Fruit fly (Drosophila melanogaster) whole organism, embryonic: ENCODE data around the gene CG7183.

ENCODE experiments used
- Bgb ChIP-seq: fragments of 200-800 bp; sonication (Bioruptor generic); IDR thresholded peaks from 2 replicates; pipeline ENCODE4 v1.3.6; 2022; ENCODE audit warnings: missing biosample characterization, missing genetic modification characterization; ENCODE audit not compliant: partially characterized antibody
- CG12942 ChIP-seq: fragments of 200-800 bp; sonication (Bioruptor generic); optimal IDR thresholded peaks from 3 replicates; lab custom pipeline; 2016; ENCODE audit warnings: missing biosample characterization, missing genetic modification characterization
- CG34224 ChIP-seq: fragments of 200-800 bp; sonication (Bioruptor generic); IDR thresholded peaks from 3 replicates; pipeline ENCODE4 v1.3.6; 2022; ENCODE audit warnings: missing biosample characterization, missing genetic modification characterization; ENCODE audit not compliant: partially characterized antibody
- CG5953 ChIP-seq: fragments of 200-800 bp; sonication (Bioruptor generic); IDR thresholded peaks from 2 replicates; pipeline ENCODE4 v1.3.6; 2022; ENCODE audit warnings: missing biosample characterization, missing genetic modification characterization
- CG9932 ChIP-seq: fragments of 200-800 bp; sonication (Bioruptor generic); IDR thresholded peaks from 2 replicates; pipeline ENCODE4 v1.3.6; 2022; ENCODE audit warnings: missing biosample characterization, missing genetic modification characterization
- Pdp1 ChIP-seq, 2 experiments: fragments of 200-800 bp; sonication (Bioruptor generic); optimal IDR thresholded peaks; 3 replicates each; lab custom pipeline; 2016; ENCODE audit warnings: missing biosample characterization in 2 of 2, missing genetic modification characterization in 2 of 2, mild to moderate bottlenecking in 1 of 2, moderate library complexity in 1 of 2
- Sin3A ChIP-seq: fragments of >200 bp; optimal IDR thresholded peaks from 2 replicates; lab custom pipeline; 2018
- Stat92E ChIP-seq, 3 experiments: fragments of >200 bp in 2 of 3; fragments of 200-800 bp in 1 of 3; sonication (Bioruptor generic) in 1 of 3; optimal IDR thresholded peaks; 2 replicates each; lab custom pipeline; 2017 to 2019; ENCODE audit warnings: missing biosample characterization in 3 of 3, missing genetic modification characterization in 3 of 3, mild to moderate bottlenecking in 1 of 3, moderate library complexity in 1 of 3
- chif ChIP-seq, 2 experiments: fragments of 200-800 bp; sonication (Bioruptor generic); optimal IDR thresholded peaks; 3 replicates each; lab custom pipeline; 2016; ENCODE audit warnings: missing biosample characterization in 2 of 2, missing genetic modification characterization in 2 of 2
- danr ChIP-seq: fragments of 200-800 bp; sonication (Bioruptor generic); IDR thresholded peaks from 2 replicates; pipeline ENCODE4 v1.3.6; 2022; ENCODE audit warnings: missing biosample characterization, missing genetic modification characterization
- ftz-f1 ChIP-seq: fragments of 200-800 bp; sonication (Bioruptor generic); optimal IDR thresholded peaks from 2 replicates; lab custom pipeline; 2016; ENCODE audit warnings: missing biosample characterization, missing genetic modification characterization
- fu2 ChIP-seq: fragments of 200-800 bp; sonication (Bioruptor generic); optimal IDR thresholded peaks from 2 replicates; lab custom pipeline; 2016; ENCODE audit warnings: missing biosample characterization, missing genetic modification characterization

dm6 chr3R:18199885-18200249 is 20.6 kb downstream of the CG7183 start:
- TF ChIP-seq Stat92E (GFP tag; optimal IDR thresholded peaks at IDR 0.05; lab: Kevin White, UChicago) (no peak), Bgb (GFP tag; lab: Robert Waterston, UW) (no peak), CG5953 (GFP tag; lab: Robert Waterston, UW) (no peak), CG9932 (GFP tag; lab: Robert Waterston, UW) (no peak), CG34224 (GFP tag; lab: Robert Waterston, UW) (no peak), chif (GFP tag; optimal IDR thresholded peaks at IDR 0.05; lab: Kevin White, UChicago) (no peak), fu2 (no peak), CG12942 (GFP tag; lab: Kevin White, UChicago) (no peak), ftz-f1 (GFP tag; lab: Kevin White, UChicago) (no peak), danr (GFP tag; lab: Robert Waterston, UW) (no peak), Sin3A (lab: Kevin White, UChicago) (no peak), Pdp1 (GFP tag; optimal IDR thresholded peaks at IDR 0.05; lab: Kevin White, UChicago) (no peak)
